Worm (Caenorhabditis elegans) whole organism, mixed stage, embryonic: Measurements from ENCODE around the gene F17A2.13.

Experiments used
- M03D4.4 ChIP-seq: sonication (generic microtip); optimal IDR thresholded peaks from 2 replicates; lab custom pipeline; 2017; ENCODE audit warnings: mild to moderate bottlenecking, missing genetic modification characterization, missing compliant biosample characterization
- blmp-1 ChIP-seq: fragments of 150-350 bp; optimal IDR thresholded peaks from 2 replicates; lab custom pipeline; 2014; ENCODE audit warnings: missing biosample characterization, missing genetic modification characterization
- ceh-39 ChIP-seq: fragments of 150-350 bp; optimal IDR thresholded peaks from 2 replicates; lab custom pipeline; 2014; ENCODE audit warnings: missing biosample characterization, missing genetic modification characterization
- ceh-43 ChIP-seq: fragments of 200-800 bp; sonication (Bioruptor generic); optimal IDR thresholded peaks from 2 replicates; lab custom pipeline; 2018; ENCODE audit warnings: mild to moderate bottlenecking, missing genetic modification characterization, moderate library complexity, missing compliant biosample characterization
- ceh-83 ChIP-seq: fragments of 200-800 bp; sonication (Bioruptor generic); optimal IDR thresholded peaks from 2 replicates; lab custom pipeline; 2018; ENCODE audit warnings: mild to moderate bottlenecking, missing genetic modification characterization, missing compliant biosample characterization
- ces-1 ChIP-seq: fragments of 150-350 bp; optimal IDR thresholded peaks from 2 replicates; lab custom pipeline; 2014; ENCODE audit warnings: missing biosample characterization, missing genetic modification reagents, missing genetic modification characterization
- cnd-1 ChIP-seq: fragments of 200-800 bp; sonication (Bioruptor generic); optimal IDR thresholded peaks from 2 replicates; lab custom pipeline; 2018; ENCODE audit warnings: mild to moderate bottlenecking, missing genetic modification characterization, missing compliant biosample characterization
- drap-1 ChIP-seq: fragments of 200-800 bp; sonication (Bioruptor generic); optimal IDR thresholded peaks from 3 replicates; lab custom pipeline; 2018; ENCODE audit warnings: mild to moderate bottlenecking, missing genetic modification characterization, missing compliant biosample characterization
- elt-1 ChIP-seq: sonication (generic microtip); optimal IDR thresholded peaks from 2 replicates; lab custom pipeline; 2017; ENCODE audit warnings: missing genetic modification characterization, mild to moderate bottlenecking, missing compliant biosample characterization, antibody characterized with exemption, moderate library complexity, borderline replicate concordance; ENCODE audit not compliant: insufficient read depth
- elt-3 ChIP-seq: fragments of 150-350 bp; optimal IDR thresholded peaks from 2 replicates; lab custom pipeline; 2014; ENCODE audit warnings: missing biosample characterization, missing genetic modification characterization
- flh-1 ChIP-seq: fragments of 200-800 bp; sonication (Bioruptor generic); optimal IDR thresholded peaks from 2 replicates; lab custom pipeline; 2018; ENCODE audit warnings: mild to moderate bottlenecking, missing genetic modification characterization, moderate library complexity, missing compliant biosample characterization
- lin-13 ChIP-seq: fragments of 150-350 bp; optimal IDR thresholded peaks from 2 replicates; lab custom pipeline; 2014; ENCODE audit warnings: missing biosample characterization, missing genetic modification characterization
- lin-32 ChIP-seq: fragments of 200-800 bp; sonication (Bioruptor generic); optimal IDR thresholded peaks from 2 replicates; lab custom pipeline; 2018; ENCODE audit warnings: mild to moderate bottlenecking, missing genetic modification characterization, missing compliant biosample characterization
- mab-5 ChIP-seq: fragments of 150-350 bp; optimal IDR thresholded peaks from 2 replicates; lab custom pipeline; 2014; ENCODE audit warnings: missing biosample characterization, missing genetic modification characterization
- mep-1 ChIP-seq: fragments of 150-350 bp; optimal IDR thresholded peaks from 2 replicates; lab custom pipeline; 2017; ENCODE audit warnings: missing biosample characterization, missing genetic modification reagents, missing genetic modification characterization, inconsistent platforms
- mls-2 ChIP-seq: sonication (generic microtip); optimal IDR thresholded peaks from 2 replicates; lab custom pipeline; 2016; ENCODE audit warnings: mild to moderate bottlenecking, missing genetic modification characterization, moderate library complexity, missing compliant biosample characterization
- nhr-12 ChIP-seq: fragments of 150-350 bp; optimal IDR thresholded peaks from 2 replicates; lab custom pipeline; 2014; ENCODE audit warnings: missing biosample characterization, missing genetic modification characterization
- nhr-2 ChIP-seq: fragments of 150-350 bp; optimal IDR thresholded peaks from 2 replicates; lab custom pipeline; 2014; ENCODE audit warnings: missing biosample characterization, missing genetic modification characterization
- nhr-237 ChIP-seq: fragments of 150-350 bp; optimal IDR thresholded peaks from 2 replicates; lab custom pipeline; 2014; ENCODE audit warnings: missing biosample characterization, missing genetic modification characterization
- nhr-28 ChIP-seq: fragments of 150-350 bp; optimal IDR thresholded peaks from 2 replicates; lab custom pipeline; 2014; ENCODE audit warnings: missing biosample characterization, missing genetic modification characterization
- nhr-76 ChIP-seq: sonication (generic microtip); optimal IDR thresholded peaks from 2 replicates; lab custom pipeline; 2017; ENCODE audit warnings: missing biosample characterization, missing genetic modification characterization
- pha-4 ChIP-seq: fragments of 150-350 bp; optimal IDR thresholded peaks from 2 replicates; lab custom pipeline; 2018; ENCODE audit warnings: missing biosample characterization, missing genetic modification reagents, missing genetic modification characterization
- sem-2 ChIP-seq: fragments of 200-800 bp; sonication (Bioruptor generic); optimal IDR thresholded peaks from 2 replicates; lab custom pipeline; 2018; ENCODE audit warnings: mild to moderate bottlenecking, missing genetic modification characterization, missing compliant biosample characterization
- snpc-4 ChIP-seq: fragments of 150-350 bp; optimal IDR thresholded peaks from 2 replicates; lab custom pipeline; 2014; ENCODE audit warnings: missing biosample characterization, missing genetic modification characterization
- tbx-8 ChIP-seq: fragments of 200-800 bp; sonication (Bioruptor generic); optimal IDR thresholded peaks from 2 replicates; lab custom pipeline; 2018; ENCODE audit warnings: mild to moderate bottlenecking, missing genetic modification characterization, moderate library complexity, missing compliant biosample characterization
- unc-120 ChIP-seq: sonication (generic microtip); optimal IDR thresholded peaks from 2 replicates; lab custom pipeline; 2017; ENCODE audit warnings: missing genetic modification characterization, missing compliant biosample characterization; ENCODE audit not compliant: poor library complexity, severe bottlenecking
- unc-39 ChIP-seq: fragments of 150-350 bp; optimal IDR thresholded peaks from 2 replicates; lab custom pipeline; 2014; ENCODE audit warnings: missing biosample characterization, missing genetic modification characterization
- zip-8 ChIP-seq: fragments of 150-350 bp; optimal IDR thresholded peaks from 2 replicates; lab custom pipeline; 2014; ENCODE audit warnings: missing biosample characterization, missing genetic modification characterization

F17A2.13 gene

ce11 chrX:12337846-12338490 is 16.5 kb downstream of the F17A2.13 start, which contains the start of gene srd-44:
Gene srd-44, plus strand, starts transcription at chrX:12338440.
- TF ChIP-seq sem-2 (GFP tag; lab: Kevin White, UChicago) (peak; percentile 58), nhr-12 (no peak), flh-1 (GFP tag; lab: Kevin White, UChicago) (no peak), nhr-237 (tag; lab: Kevin White, UChicago) (no peak), mep-1 (tag; lab: Kevin White, UChicago) (no peak), snpc-4 (tag; lab: Kevin White, UChicago) (no peak), M03D4.4 (tag; lab: Kevin White, UChicago) (peak; percentile 49), ceh-83 (GFP tag; lab: Kevin White, UChicago) (peak; percentile 72), cnd-1 (tag; lab: Kevin White, UChicago) (peak; percentile 26), tbx-8 (GFP tag; lab: Kevin White, UChicago) (no peak), nhr-76 (tag; lab: Kevin White, UChicago) (no peak)

- TF ChIP-seq mab-5 (tag; lab: Kevin White, UChicago), result no peak
These were observed 19.9 kb downstream of the F17A2.13 start, which contains the start of gene zig-2 for ce11 chrX:12341338-12341737. Gene zig-2, minus strand, starts transcription at chrX:12341438.

- TF ChIP-seq mab-5 (tag; lab: Kevin White, UChicago), result no peak
- no peak for TF ChIP-seq sem-2 (GFP tag; lab: Kevin White, UChicago)
- TF ChIP-seq ceh-39, result no peak
- no peak for TF ChIP-seq nhr-28
- TF ChIP-seq elt-3 (tag; lab: Kevin White, UChicago), result no peak
- TF ChIP-seq zip-8, result no peak
- TF ChIP-seq lin-32 (GFP tag; lab: Kevin White, UChicago), result no peak
- no peak for TF ChIP-seq tbx-8 (GFP tag; lab: Kevin White, UChicago)
- TF ChIP-seq blmp-1, result no peak
- no peak for TF ChIP-seq mls-2
- no peak for TF ChIP-seq drap-1
- TF ChIP-seq unc-39, result no peak
- TF ChIP-seq nhr-2 (tag; lab: Kevin White, UChicago), result no peak
- TF ChIP-seq ces-1 (GFP tag; lab: Kevin White, UChicago), result no peak
- TF ChIP-seq nhr-12, result no peak
- no peak for TF ChIP-seq ceh-43 (GFP tag; lab: Kevin White, UChicago)
- no peak for TF ChIP-seq mep-1 (tag; lab: Kevin White, UChicago)
- TF ChIP-seq ceh-83 (GFP tag; lab: Kevin White, UChicago), result no peak
- TF ChIP-seq lin-13 (tag; lab: Kevin White, UChicago), result no peak
- no peak for TF ChIP-seq pha-4
These were observed 21.8 kb downstream of the F17A2.13 start, which contains the start of the genes nspc-9 and nspc-10 for ce11 chrX:12343279-12343678. Gene nspc-9, minus strand, starts transcription at chrX:12343379. Gene nspc-10, plus strand, starts transcription at chrX:12343609.

- TF ChIP-seq nhr-76 (tag; lab: Kevin White, UChicago) (no peak), nhr-12 (no peak), ces-1 (GFP tag; lab: Kevin White, UChicago) (no peak), lin-13 (tag; lab: Kevin White, UChicago) (no peak), sem-2 (GFP tag; lab: Kevin White, UChicago) (no peak), lin-32 (GFP tag; lab: Kevin White, UChicago) (no peak)
These were observed 25.3 kb downstream of the F17A2.13 start, which contains the start of gene F42F12.11 for ce11 chrX:12346729-12347128. Gene F42F12.11, plus strand, starts transcription at chrX:12347029.

ce11 chrX:12347822-12348221 is 26.4 kb downstream of the F17A2.13 start:
- no peak for TF ChIP-seq elt-1 (tag; lab: Kevin White, UChicago)
- TF ChIP-seq M03D4.4 (tag; lab: Kevin White, UChicago), result peak; percentile 39
- peak; percentile 23 for TF ChIP-seq unc-120 (tag; lab: Kevin White, UChicago)
- TF ChIP-seq lin-13 (tag; lab: Kevin White, UChicago), result no peak
- no peak for TF ChIP-seq cnd-1 (tag; lab: Kevin White, UChicago)
- no peak for TF ChIP-seq snpc-4 (tag; lab: Kevin White, UChicago)
- TF ChIP-seq drap-1, result peak; percentile 13
- no peak for TF ChIP-seq mab-5 (tag; lab: Kevin White, UChicago)
- TF ChIP-seq nhr-237 (tag; lab: Kevin White, UChicago), result no peak
- TF ChIP-seq lin-32 (GFP tag; lab: Kevin White, UChicago), result no peak
